Worm (Caenorhabditis elegans) whole organism, L2 larva: Measurements from ENCODE around the gene sru-20.

Experiments
- C34F6.9 ChIP-seq: fragments of 150-350 bp; optimal IDR thresholded peaks from 2 replicates; lab custom pipeline; 2014; ENCODE audit warnings: missing biosample characterization, missing genetic modification characterization
- F13H6.1 ChIP-seq: sonication (generic microtip); optimal IDR thresholded peaks from 2 replicates; lab custom pipeline; 2016; ENCODE audit warnings: missing genetic modification characterization, missing compliant biosample characterization
- R02D3.7 ChIP-seq: fragments of 150-350 bp; optimal IDR thresholded peaks from 2 replicates; lab custom pipeline; 2014; ENCODE audit warnings: missing biosample characterization, missing genetic modification characterization
- Y55F3AM.14 ChIP-seq: fragments of 200-800 bp; sonication (Bioruptor generic); optimal IDR thresholded peaks from 2 replicates; lab custom pipeline; 2018; ENCODE audit warnings: mild to moderate bottlenecking, missing genetic modification characterization, missing compliant biosample characterization
- ZK546.5 ChIP-seq: sonication (generic microtip); optimal IDR thresholded peaks from 2 replicates; lab custom pipeline; 2017; ENCODE audit warnings: missing biosample characterization, missing genetic modification characterization
- aly-2 ChIP-seq: fragments of 150-350 bp; optimal IDR thresholded peaks from 2 replicates; lab custom pipeline; 2014; ENCODE audit warnings: missing biosample characterization, missing genetic modification characterization
- ama-1 ChIP-seq: fragments of 150-350 bp; optimal IDR thresholded peaks from 2 replicates; lab custom pipeline; 2018; ENCODE audit warnings: inconsistent platforms
- blmp-1 ChIP-seq: sonication (generic microtip); optimal IDR thresholded peaks from 2 replicates; lab custom pipeline; 2017; ENCODE audit warnings: missing genetic modification characterization, mild to moderate bottlenecking, missing compliant biosample characterization, antibody characterized with exemption, moderate library complexity; ENCODE audit not compliant: insufficient read depth
- ceh-82 ChIP-seq: fragments of 150-350 bp; optimal IDR thresholded peaks from 2 replicates; lab custom pipeline; 2014; ENCODE audit warnings: missing biosample characterization, missing genetic modification characterization
- crh-2 ChIP-seq: sonication (generic microtip); optimal IDR thresholded peaks from 2 replicates; lab custom pipeline; 2017; ENCODE audit warnings: missing biosample characterization, missing genetic modification characterization
- dmd-4 ChIP-seq: sonication (generic microtip); optimal IDR thresholded peaks from 2 replicates; lab custom pipeline; 2017; ENCODE audit warnings: missing biosample characterization, missing genetic modification characterization
- egl-27 ChIP-seq: sonication (generic microtip); optimal IDR thresholded peaks from 3 replicates; lab custom pipeline; 2017; ENCODE audit warnings: missing biosample characterization, missing genetic modification reagents, missing genetic modification characterization
- elt-3 ChIP-seq: sonication (generic microtip); optimal IDR thresholded peaks from 2 replicates; lab custom pipeline; 2017; ENCODE audit warnings: missing biosample characterization, missing genetic modification characterization
- fos-1 ChIP-seq: fragments of 150-350 bp; optimal IDR thresholded peaks from 2 replicates; lab custom pipeline; 2014; ENCODE audit warnings: missing biosample characterization, missing genetic modification characterization
- gmeb-1 ChIP-seq: fragments of 150-350 bp; optimal IDR thresholded peaks from 2 replicates; lab custom pipeline; 2014; ENCODE audit warnings: missing biosample characterization, missing genetic modification characterization
- lin-39 ChIP-seq: fragments of 150-350 bp; optimal IDR thresholded peaks from 2 replicates; lab custom pipeline; 2014; ENCODE audit warnings: missing biosample characterization, missing genetic modification reagents, missing genetic modification characterization
- lsy-2 ChIP-seq, 2 experiments: fragments of 150-350 bp in 1 of 2; sonication (generic microtip) in 1 of 2; optimal IDR thresholded peaks; 2 replicates each; lab custom pipeline; 2014 to 2017; ENCODE audit warnings: missing biosample characterization in 2 of 2, missing genetic modification characterization in 2 of 2
- mdl-1 ChIP-seq, 2 experiments: fragments of 150-350 bp in 1 of 2; sonication (generic microtip) in 1 of 2; optimal IDR thresholded peaks; 2 replicates each; lab custom pipeline; 2017; ENCODE audit warnings: missing biosample characterization in 2 of 2, missing genetic modification characterization in 2 of 2
- nhr-129 ChIP-seq: fragments of 150-350 bp; optimal IDR thresholded peaks from 2 replicates; lab custom pipeline; 2014; ENCODE audit warnings: missing biosample characterization, missing genetic modification characterization
- nhr-23 ChIP-seq: fragments of 150-350 bp; optimal IDR thresholded peaks from 2 replicates; lab custom pipeline; 2014; ENCODE audit warnings: missing biosample characterization, missing genetic modification reagents, missing genetic modification characterization
- nhr-6 ChIP-seq: fragments of 150-350 bp; optimal IDR thresholded peaks from 2 replicates; lab custom pipeline; 2014; ENCODE audit warnings: missing biosample characterization, missing genetic modification characterization
- sem-4 ChIP-seq: fragments of 150-350 bp; optimal IDR thresholded peaks from 2 replicates; lab custom pipeline; 2014; ENCODE audit warnings: missing biosample characterization, missing genetic modification reagents, missing genetic modification characterization
- skn-1 ChIP-seq: sonication (generic microtip); optimal IDR thresholded peaks from 2 replicates; lab custom pipeline; 2017; ENCODE audit warnings: missing biosample characterization, missing genetic modification characterization
- sma-3 ChIP-seq: sonication (generic microtip); optimal IDR thresholded peaks from 2 replicates; lab custom pipeline; 2016; ENCODE audit warnings: missing genetic modification reagents, missing genetic modification characterization, missing compliant biosample characterization
- sma-9 ChIP-seq, 2 experiments: fragments of 150-350 bp in 1 of 2; sonication (generic microtip) in 1 of 2; optimal IDR thresholded peaks; 2 replicates each; lab custom pipeline; 2014 to 2016; ENCODE audit warnings: missing genetic modification characterization in 2 of 2, mild to moderate bottlenecking in 1 of 2, missing biosample characterization in 1 of 2, missing compliant biosample characterization in 1 of 2, missing genetic modification reagents in 1 of 2, moderate library complexity in 1 of 2
- snpc-4 ChIP-seq: fragments of 150-350 bp; optimal IDR thresholded peaks from 2 replicates; lab custom pipeline; 2014; ENCODE audit warnings: missing biosample characterization, missing genetic modification characterization
- unc-39 ChIP-seq: fragments of 150-350 bp; optimal IDR thresholded peaks from 2 replicates; lab custom pipeline; 2014; ENCODE audit warnings: missing biosample characterization, missing genetic modification characterization
- unc-55 ChIP-seq: fragments of 150-350 bp; sonication (generic microtip); optimal IDR thresholded peaks from 3 replicates; lab custom pipeline; 2014; ENCODE audit warnings: missing biosample characterization, missing genetic modification reagents, missing genetic modification characterization
- unc-62 ChIP-seq: fragments of 150-350 bp; optimal IDR thresholded peaks from 2 replicates; lab custom pipeline; 2014; ENCODE audit warnings: missing biosample characterization, missing genetic modification reagents, missing genetic modification characterization
- ztf-1 ChIP-seq: fragments of 200-800 bp; sonication (Bioruptor generic); conservative IDR thresholded peaks from 2 replicates; pipeline ENCODE4 v1.3.6; 2022; ENCODE audit warnings: missing genetic modification characterization, missing compliant biosample characterization
- ztf-11 ChIP-seq: sonication (generic microtip); optimal IDR thresholded peaks from 2 replicates; lab custom pipeline; 2017; ENCODE audit warnings: missing biosample characterization, missing genetic modification characterization

The sru-20 gene

ce11 chrIV:12495196-12495595 is at the start of gene sru-20:
sru-20 (plus strand) TSS chrIV:12495496.
- TF ChIP-seq Y55F3AM.14 (no peak), C34F6.9 (tag; lab: Kevin White, UChicago) (no peak), egl-27 (no peak), sma-3 (no peak), elt-3 (no peak), F13H6.1 (tag; lab: Kevin White, UChicago) (no peak), gmeb-1 (tag; lab: Kevin White, UChicago) (no peak), ztf-11 (tag; lab: Kevin White, UChicago) (no peak)
- TF ChIP-seq, all 48 proteins: peak for 0

ce11 chrIV:12451225-12451831 is 44.0 kb upstream of the sru-20 start, which contains the start of gene dpy-26:
dpy-26 (minus strand) TSS chrIV:12451335.
- peak in 1 of 2 experiments; percentile 1 for TF ChIP-seq lsy-2 (tag; optimal IDR thresholded peaks at IDR 0.05; lab: Kevin White, UChicago)
- TF ChIP-seq lin-39 (tag; lab: Kevin White, UChicago), result no peak
- peak; percentile 25 for TF ChIP-seq crh-2
- TF ChIP-seq gmeb-1 (tag; lab: Kevin White, UChicago), result peak; percentile 39
- no peak for TF ChIP-seq nhr-23 (tag; lab: Kevin White, UChicago)
- TF ChIP-seq egl-27, result no peak
- peak; percentile 86 for TF ChIP-seq nhr-129 (tag; lab: Kevin White, UChicago)
- no peak for TF ChIP-seq sma-9 (GFP tag; optimal IDR thresholded peaks at IDR 0.05; lab: Kevin White, UChicago)
- no peak for TF ChIP-seq sma-9 (tag; optimal IDR thresholded peaks at IDR 0.05; lab: Kevin White, UChicago)

ce11 chrIV:12454115-12454514 is 41.2 kb upstream of the sru-20 start, which contains the start of gene spe-44:
spe-44 (minus strand) TSS chrIV:12454215.
- TF ChIP-seq ZK546.5 (tag; lab: Kevin White, UChicago), result no peak
- TF ChIP-seq ztf-1, result no peak
- TF ChIP-seq blmp-1, result no peak
- no peak for TF ChIP-seq sem-4
- TF ChIP-seq nhr-23 (tag; lab: Kevin White, UChicago), result no peak
- no peak for TF ChIP-seq dmd-4 (tag; lab: Kevin White, UChicago)
- TF ChIP-seq unc-55 (GFP tag; lab: Kevin White, UChicago), result no peak
- no peak for TF ChIP-seq C34F6.9 (tag; lab: Kevin White, UChicago)
- TF ChIP-seq snpc-4 (tag; lab: Kevin White, UChicago), result no peak

DNA sequence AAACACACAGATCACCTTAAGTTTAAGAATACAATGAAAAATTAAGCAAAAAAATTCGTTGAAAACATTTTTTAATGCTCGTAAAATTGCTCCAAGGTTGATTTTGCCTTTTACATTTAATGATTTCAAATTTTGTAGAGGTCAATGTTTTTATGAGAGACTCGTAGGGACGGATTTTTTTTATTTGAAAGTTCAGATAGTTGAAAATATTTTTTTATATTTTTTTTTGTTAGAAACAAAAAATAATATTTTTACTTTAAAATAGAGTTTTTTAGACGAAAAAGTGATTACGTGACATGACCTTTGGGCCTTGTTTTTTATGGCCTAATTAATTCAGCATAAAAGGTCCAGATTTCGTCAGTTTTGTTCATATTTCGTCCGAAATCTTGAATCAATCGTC is 40.5 kb upstream of the sru-20 start, which contains the start of gene smz-1:
TSS of gene smz-1 (plus strand) at position 301 of the 400 bp plus-strand sequence.
- TF ChIP-seq ama-1 (lab: Kevin White, UChicago) (no peak), mdl-1 (tag; optimal IDR thresholded peaks at IDR 0.05; lab: Kevin White, UChicago) (no peak), egl-27 (no peak), fos-1 (tag; lab: Kevin White, UChicago) (no peak), unc-62 (GFP tag; lab: Kevin White, UChicago) (no peak), ztf-1 (no peak), gmeb-1 (tag; lab: Kevin White, UChicago) (no peak), Y55F3AM.14 (no peak), aly-2 (tag; lab: Kevin White, UChicago) (no peak)
- TF ChIP-seq, all 48 proteins: peak for 0

ce11 chrIV:12456613-12457012 is 38.7 kb upstream of the sru-20 start, which contains the start of gene C25G4.7:
C25G4.7 (plus strand) TSS chrIV:12456913.
- no peak for TF ChIP-seq nhr-23 (tag; lab: Kevin White, UChicago)
- no peak for TF ChIP-seq ZK546.5 (tag; lab: Kevin White, UChicago)
- no peak for TF ChIP-seq ceh-82 (tag; lab: Kevin White, UChicago)
- TF ChIP-seq nhr-6 (tag; lab: Kevin White, UChicago), result no peak
- no peak for TF ChIP-seq blmp-1
- no peak for TF ChIP-seq unc-39
- no peak for TF ChIP-seq unc-55 (GFP tag; lab: Kevin White, UChicago)
- TF ChIP-seq skn-1 (tag; lab: Kevin White, UChicago), result no peak
- no peak for TF ChIP-seq R02D3.7 (tag; lab: Kevin White, UChicago)
- TF ChIP-seq gmeb-1 (tag; lab: Kevin White, UChicago), result no peak
- no peak for TF ChIP-seq elt-3
- no peak for TF ChIP-seq sem-4
